Worm (Caenorhabditis elegans): ENCODE results near the gene kin-18.

The kin-18 gene

ce11 chrIII:6157708-6158321, 39.4 kb downstream of the kin-18 start, which contains the start of gene anmt-2:
anmt-2 (minus strand) TSS chrIII:6157758.
- TF ChIP-seq ceh-6 (GFP tag; optimal IDR thresholded peaks at IDR 0.05) (no peak), unc-86 (tag; optimal IDR thresholded peaks at IDR 0.05) (no peak), ceh-18 (tag; optimal IDR thresholded peaks at IDR 0.05) (peak; percentile 62), ztf-16 (tag; optimal IDR thresholded peaks at IDR 0.05) (no peak)

- TF ChIP-seq fkh-6 (tag; optimal IDR thresholded peaks at IDR 0.05) (no peak), ceh-18 (tag; optimal IDR thresholded peaks at IDR 0.05) (no peak), unc-3 (GFP tag; conservative IDR thresholded peaks at IDR 0.05) (peak; percentile 84), unc-3 (tag; optimal IDR thresholded peaks at IDR 0.05) (peak; percentile 83), rnt-1 (tag; optimal IDR thresholded peaks at IDR 0.05) (peak; percentile 47), ceh-45 (GFP tag; IDR thresholded peaks at IDR 0.05) (peak; percentile 77), ahr-1 (tag; optimal IDR thresholded peaks at IDR 0.05) (peak; percentile 31), ceh-48 (tag; optimal IDR thresholded peaks at IDR 0.05) (peak; percentile 77), lim-6 (tag; optimal IDR thresholded peaks at IDR 0.05) (no peak), ceh-34 (tag; optimal IDR thresholded peaks at IDR 0.05) (peak; percentile 19), che-1 (tag; optimal IDR thresholded peaks at IDR 0.05) (peak; percentile 82), dmd-4 (tag; optimal IDR thresholded peaks at IDR 0.05; ENCODE audit: borderline replicate concordance) (peak; percentile 21), hlh-6 (tag; optimal IDR thresholded peaks at IDR 0.05) (peak; percentile 26), eyg-1 (tag; optimal IDR thresholded peaks at IDR 0.05) (peak; percentile 38), pag-3 (tag; optimal IDR thresholded peaks at IDR 0.05; ENCODE audit: borderline replicate concordance) (no peak), hlh-30 (tag; optimal IDR thresholded peaks at IDR 0.05; ENCODE audit: insufficient read depth) (no peak), tbx-2 (tag; optimal IDR thresholded peaks at IDR 0.05) (peak; percentile 58), nhr-232 (tag; optimal IDR thresholded peaks at IDR 0.05) (peak; percentile 57), T23F11.4 (GFP tag; optimal IDR thresholded peaks at IDR 0.05) (peak; percentile 76), ceh-31 (tag; optimal IDR thresholded peaks at IDR 0.05) (peak; percentile 41), C38D4.7 (GFP tag; optimal IDR thresholded peaks at IDR 0.05) (peak; percentile 82), ceh-30 (tag; optimal IDR thresholded peaks at IDR 0.05) (no peak), dve-1 (tag; optimal IDR thresholded peaks at IDR 0.05) (peak; percentile 64), mec-3 (tag; optimal IDR thresholded peaks at IDR 0.05; ENCODE audit: borderline replicate concordance) (no peak), tbx-7 (tag; optimal IDR thresholded peaks at IDR 0.05) (no peak), nhr-11 (tag; optimal IDR thresholded peaks at IDR 0.05) (no peak), elt-4 (tag; optimal IDR thresholded peaks at IDR 0.05) (no peak), nfya-1 (tag; optimal IDR thresholded peaks at IDR 0.05) (peak; percentile 63), elt-2 (tag; optimal IDR thresholded peaks at IDR 0.05) (peak; percentile 83), gmeb-2 (tag; optimal IDR thresholded peaks at IDR 0.05) (peak; percentile 77), ceh-14 (tag; optimal IDR thresholded peaks at IDR 0.05) (peak; percentile 25), ref-2 (tag; optimal IDR thresholded peaks at IDR 0.05) (peak; percentile 64), pha-4 (tag; optimal IDR thresholded peaks at IDR 0.05) (no peak), ttx-3 (tag; optimal IDR thresholded peaks at IDR 0.05) (peak; percentile 79), syd-9 (tag; optimal IDR thresholded peaks at IDR 0.05) (peak; percentile 48), fax-1 (tag; optimal IDR thresholded peaks at IDR 0.05) (peak; percentile 10), fkh-10 (GFP tag; optimal IDR thresholded peaks at IDR 0.05) (no peak), C08G9.2 (tag; optimal IDR thresholded peaks at IDR 0.05) (peak; percentile 37), ceh-6 (GFP tag; optimal IDR thresholded peaks at IDR 0.05) (peak; percentile 86), ama-1 (optimal IDR thresholded peaks at IDR 0.05) (no peak), K02D7.2 (tag; optimal IDR thresholded peaks at IDR 0.05) (peak; percentile 65), unc-55 (GFP tag; optimal IDR thresholded peaks at IDR 0.05) (no peak), pqm-1 (tag; optimal IDR thresholded peaks at IDR 0.05) (no peak), unc-86 (tag; optimal IDR thresholded peaks at IDR 0.05) (peak; percentile 68), ceh-19 (GFP tag; optimal IDR thresholded peaks at IDR 0.05) (peak; percentile 87), hlh-13 (GFP tag; optimal IDR thresholded peaks at IDR 0.05) (peak; percentile 40), sox-4 (tag; optimal IDR thresholded peaks at IDR 0.05) (peak; percentile 86)
These were observed 40.4 kb downstream of the kin-18 start, which contains the start of gene nfm-1 for ce11 chrIII:6158642-6159475. nfm-1 (plus strand) TSS chrIII:6159453.
